Worm (Caenorhabditis elegans) whole organism, L4 larva: ENCODE results near the gene M110.10.

Source experiments
- ceh-32 ChIP-seq: sonication (generic microtip); optimal IDR thresholded peaks from 2 replicates; lab custom pipeline; 2016; ENCODE audit warnings: mild to moderate bottlenecking, missing genetic modification characterization, missing compliant biosample characterization; ENCODE audit not compliant: poor library complexity
- dve-1 ChIP-seq: sonication (generic microtip); optimal IDR thresholded peaks from 2 replicates; lab custom pipeline; 2017; ENCODE audit warnings: antibody characterized with exemption, mild to moderate bottlenecking, missing genetic modification characterization, missing compliant biosample characterization; ENCODE audit not compliant: insufficient read depth
- fos-1 ChIP-seq: fragments of 150-350 bp; optimal IDR thresholded peaks from 2 replicates; lab custom pipeline; 2014; ENCODE audit warnings: missing biosample characterization, missing genetic modification characterization
- hmg-1.1 ChIP-seq: fragments of 200-800 bp; sonication (Bioruptor generic); IDR thresholded peaks from 2 replicates; pipeline ENCODE4 v1.3.6; 2022; ENCODE audit warnings: missing genetic modification reagents, missing genetic modification characterization, missing compliant biosample characterization
- mep-1 ChIP-seq: fragments of 150-350 bp; sonication (generic microtip); optimal IDR thresholded peaks from 3 replicates; lab custom pipeline; 2014; ENCODE audit warnings: missing biosample characterization, missing genetic modification characterization
- mxl-2 ChIP-seq: fragments of 200-800 bp; sonication (Bioruptor generic); conservative IDR thresholded peaks from 2 replicates; pipeline ENCODE4 v1.3.6; 2022; ENCODE audit warnings: missing genetic modification reagents, missing genetic modification characterization, missing compliant biosample characterization
- saeg-2 ChIP-seq: fragments of 200-800 bp; sonication (Bioruptor generic); IDR thresholded peaks from 2 replicates; pipeline ENCODE4 v1.3.6; 2022; ENCODE audit warnings: missing genetic modification reagents, missing genetic modification characterization, missing compliant biosample characterization
- snpc-4 ChIP-seq: fragments of 150-350 bp; optimal IDR thresholded peaks from 2 replicates; lab custom pipeline; 2014; ENCODE audit warnings: missing biosample characterization, missing genetic modification characterization
- tra-1 ChIP-seq: fragments of 200-800 bp; sonication (Bioruptor generic); IDR thresholded peaks from 2 replicates; pipeline ENCODE4 v1.3.6; 2022; ENCODE audit warnings: missing genetic modification reagents, missing genetic modification characterization, missing compliant biosample characterization
- vab-7 ChIP-seq: fragments of 200-800 bp; sonication (Bioruptor generic); IDR thresholded peaks from 2 replicates; pipeline ENCODE4 v1.3.6; 2022; ENCODE audit warnings: missing genetic modification reagents, missing genetic modification characterization, missing compliant biosample characterization
- zfp-2 ChIP-seq: sonication (generic microtip); optimal IDR thresholded peaks from 2 replicates; lab custom pipeline; 2016; ENCODE audit warnings: mild to moderate bottlenecking, missing genetic modification characterization, missing compliant biosample characterization

DNA sequence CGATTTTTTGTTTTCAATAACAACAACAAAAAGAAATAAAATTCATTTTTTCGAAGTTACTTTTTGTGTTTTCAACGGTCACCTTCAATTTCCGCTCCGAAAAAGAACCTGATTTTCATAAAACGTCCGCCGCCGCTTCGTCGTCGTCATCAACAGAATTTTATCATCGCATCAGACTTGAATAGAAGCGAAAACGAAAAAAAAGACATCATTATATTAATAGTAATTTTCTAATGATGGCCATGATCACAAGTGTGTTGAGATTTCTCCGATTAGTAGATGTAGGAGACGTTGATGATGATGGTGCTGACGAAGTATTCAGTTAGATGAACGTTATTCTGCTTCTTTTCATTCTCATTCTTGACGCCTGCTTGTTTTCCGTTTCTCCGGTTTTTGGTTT is 9.7 kb upstream of the M110.10 start:
- no peak for TF ChIP-seq dve-1 (tag; lab: Kevin White, UChicago)
- TF ChIP-seq snpc-4 (tag; lab: Kevin White, UChicago), result no peak
- TF ChIP-seq ceh-32 (tag; lab: Kevin White, UChicago), result no peak
- TF ChIP-seq mep-1, result no peak
- no peak for TF ChIP-seq zfp-2 (tag; lab: Kevin White, UChicago)
- TF ChIP-seq tra-1 (GFP tag; lab: Robert Waterston, UW), result no peak
- no peak for TF ChIP-seq vab-7 (GFP tag; lab: Robert Waterston, UW)
- TF ChIP-seq hmg-1.1 (GFP tag; lab: Robert Waterston, UW), result no peak
- TF ChIP-seq fos-1 (tag; lab: Kevin White, UChicago), result no peak
- no peak for TF ChIP-seq saeg-2 (GFP tag; lab: Robert Waterston, UW)
- TF ChIP-seq mxl-2, result no peak
